Worm (Caenorhabditis elegans): ENCODE data around the gene F53F4.16.

Gene F53F4.16

ce11 chrV:13578637-13579036 lies 43.0 kb downstream of the F53F4.16 start, which contains the start of gene C50B8.6:
C50B8.6 (plus strand) TSS chrV:13578972.
- no peak for TF ChIP-seq lag-1 (GFP tag; IDR thresholded peaks at IDR 0.05)
- TF ChIP-seq nhr-80 (tag; optimal IDR thresholded peaks at IDR 0.05) = peak; percentile 82

ce11 chrV:13577463-13577862 lies 44.2 kb downstream of the F53F4.16 start:
- TF ChIP-seq C06A6.2 (GFP tag; conservative IDR thresholded peaks at IDR 0.05) (no peak), madf-6 (GFP tag; IDR thresholded peaks at IDR 0.05) (no peak), B0261.1 (tag; optimal IDR thresholded peaks at IDR 0.05) (no peak), nhr-80 (tag; optimal IDR thresholded peaks at IDR 0.05) (peak; percentile 75), ceh-40 (GFP tag; IDR thresholded peaks at IDR 0.05) (no peak), lsy-27 (tag; optimal IDR thresholded peaks at IDR 0.05; ENCODE audit: borderline replicate concordance, insufficient read depth) (no peak)

ce11 chrV:13576828-13577227 lies 44.8 kb downstream of the F53F4.16 start:
- no peak for TF ChIP-seq pha-4 (tag; optimal IDR thresholded peaks at IDR 0.05)
- peak; percentile 17 for TF ChIP-seq nhr-80 (tag; optimal IDR thresholded peaks at IDR 0.05)
- no peak for TF ChIP-seq hmg-20 (GFP tag; IDR thresholded peaks at IDR 0.05)

- TF ChIP-seq nhr-27 (tag; optimal IDR thresholded peaks at IDR 0.05) = no peak
- 0 out of 2 replicates have a peak, but pooled peaks have one; percentile 9 for TF ChIP-seq hsf-1 (GFP tag; IDR thresholded peaks at IDR 0.05)
Observed at ce11 chrV:13575866-13576265, 45.8 kb downstream of the F53F4.16 start.

- no peak for TF ChIP-seq nhr-179 (tag; optimal IDR thresholded peaks at IDR 0.05)
- no peak for TF ChIP-seq snpc-4 (GFP tag; optimal IDR thresholded peaks at IDR 0.05)
- peak in 1 of 4 experiments; percentile 8 for TF ChIP-seq snpc-4 (tag; optimal IDR thresholded peaks at IDR 0.05)
- TF ChIP-seq nhr-120 (GFP tag; IDR thresholded peaks at IDR 0.05) = no peak
- no peak for TF ChIP-seq fkh-3 (tag; optimal IDR thresholded peaks at IDR 0.05)
- TF ChIP-seq lin-54 (GFP tag; optimal IDR thresholded peaks at IDR 0.05) = no peak
- peak; percentile 75 for TF ChIP-seq nhr-80 (tag; optimal IDR thresholded peaks at IDR 0.05)
Observed at ce11 chrV:13571714-13572258, 49.8 kb downstream of the F53F4.16 start, which contains the start of gene C50B8.4. C50B8.4 (plus strand) TSS chrV:13572012.

Measured in whole organism, young adult.